Worm (Caenorhabditis elegans): ENCODE measurements around the gene R07E4.1.

R07E4.1 gene

DNA sequence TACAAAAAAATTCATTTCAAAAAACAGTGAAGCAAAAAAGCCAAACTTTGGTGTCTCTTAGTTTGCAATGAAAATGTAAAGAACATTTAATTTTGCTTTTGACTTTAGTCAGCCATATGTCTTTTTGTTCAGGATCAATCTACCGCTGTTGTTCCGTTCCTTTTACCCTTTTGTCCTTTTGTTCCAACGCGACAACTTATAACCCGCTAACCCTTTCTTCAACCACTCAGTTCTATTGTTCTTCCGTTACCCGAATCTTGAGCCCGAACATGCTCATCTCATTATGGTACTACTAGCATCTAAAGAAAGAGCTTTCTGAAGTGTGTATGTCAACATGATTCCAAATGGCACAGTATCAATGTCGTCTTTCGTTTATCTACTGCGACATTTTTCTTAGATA lies 35.1 kb downstream of the R07E4.1 start:
- TF ChIP-seq dpl-1 (GFP tag; optimal IDR thresholded peaks at IDR 0.05): no peak

DNA sequence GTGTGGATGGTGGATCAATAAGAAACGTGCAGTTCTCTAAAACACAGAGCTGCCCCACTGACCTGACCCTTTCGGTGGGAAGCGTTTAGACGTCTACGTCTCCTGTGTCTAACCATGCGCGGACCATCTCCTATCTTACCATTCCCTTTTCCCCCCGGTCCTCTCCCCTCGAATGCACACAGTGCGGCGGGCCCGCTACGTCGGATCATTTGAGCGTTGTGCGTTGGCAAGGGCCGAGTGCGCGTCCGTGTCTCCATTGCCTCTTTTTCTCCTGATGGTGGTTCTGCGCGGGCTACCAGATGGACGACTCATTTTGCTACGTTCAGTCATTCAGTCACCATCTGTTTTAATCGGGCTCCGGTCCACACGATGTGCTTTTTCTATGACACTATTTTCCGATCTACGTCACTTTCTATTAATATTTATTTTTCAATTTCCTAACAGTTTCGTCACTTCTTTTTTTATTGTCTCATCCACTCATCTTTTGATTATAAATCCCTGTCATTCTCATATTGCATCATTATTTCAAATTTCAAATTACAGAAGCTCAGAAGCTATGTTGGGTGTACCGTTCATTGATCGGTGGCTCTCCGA lies 36.8 kb downstream of the R07E4.1 start, which contains the start of gene inx-3:
Gene inx-3 (plus strand): TSS at position 544 of the 594 bp plus-strand sequence.
- TF ChIP-seq Y75B8A.6 (GFP tag; IDR thresholded peaks at IDR 0.05) (no peak), egl-43 (GFP tag; IDR thresholded peaks at IDR 0.05) (0 out of 2 replicates have a peak, but pooled peaks have one; percentile 33), aha-1 (tag) (peak; percentile 25), set-16 (GFP tag; IDR thresholded peaks at IDR 0.05) (peak; percentile 62; the same call in 1 of the 2 replicates), ctbp-1 (GFP tag; IDR thresholded peaks at IDR 0.05) (no peak)

- TF ChIP-seq lin-13 (GFP tag; optimal IDR thresholded peaks at IDR 0.05) (no peak), F49E8.2 (tag; optimal IDR thresholded peaks at IDR 0.05; ENCODE audit: borderline replicate concordance) (no peak), Y75B8A.6 (GFP tag; IDR thresholded peaks at IDR 0.05) (no peak), tra-1 (GFP tag; IDR thresholded peaks at IDR 0.05) (no peak), arid-1 (GFP tag; conservative IDR thresholded peaks at IDR 0.05) (no peak), snpc-1.2 (GFP tag; IDR thresholded peaks at IDR 0.05) (no peak), duxl-1 (tag; optimal IDR thresholded peaks at IDR 0.05; ENCODE audit: poor library complexity) (no peak), nhr-102 (tag; optimal IDR thresholded peaks at IDR 0.05) (no peak), aha-1 (tag) (peak; percentile 81), nhr-48 (tag; optimal IDR thresholded peaks at IDR 0.05) (no peak), unc-39 (tag; optimal IDR thresholded peaks at IDR 0.05) (no peak), unc-62 (GFP tag; optimal IDR thresholded peaks at IDR 0.05 in 1 of 2) (peak in 1 of 2 experiments; percentile 83), unc-62 (tag; optimal IDR thresholded peaks at IDR 0.05) (no peak)
Observed at ce11 chrX:5999103-5999554, 40.2 kb downstream of the R07E4.1 start, which contains the start of gene F22F4.9. Gene F22F4.9, minus strand, starts transcription at chrX:5999504.

DNA sequence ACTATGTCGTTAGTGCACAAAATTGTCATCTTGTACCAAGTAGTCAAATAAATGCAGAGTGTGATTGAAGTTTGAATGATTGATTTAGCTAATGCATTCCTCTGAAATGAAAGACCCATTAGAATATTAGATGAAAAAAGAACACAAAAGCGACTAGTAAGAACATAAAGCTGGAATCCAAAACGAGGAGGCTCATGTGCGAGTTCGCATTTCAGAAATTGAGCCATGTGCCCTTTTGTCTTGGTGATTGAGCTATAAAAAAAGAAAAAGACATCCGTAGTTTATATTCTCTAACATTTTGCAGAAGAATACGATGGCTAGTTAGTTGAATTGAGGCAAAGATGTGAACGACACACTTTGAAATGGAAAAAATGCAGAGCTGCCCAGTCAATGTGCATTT lies 42.5 kb downstream of the R07E4.1 start, which contains the start of gene F22F4.4:
Gene F22F4.4 (minus strand): TSS at position 101 of the 400 bp plus-strand sequence.
- no peak for TF ChIP-seq F26F4.8 (GFP tag; conservative IDR thresholded peaks at IDR 0.05)
- peak in 1 of 2 experiments; percentile 21 for TF ChIP-seq unc-62 (GFP tag; optimal IDR thresholded peaks at IDR 0.05 in 1 of 2)
- TF ChIP-seq unc-62 (tag; optimal IDR thresholded peaks at IDR 0.05): no peak
- no peak for TF ChIP-seq nhr-6 (tag; optimal IDR thresholded peaks at IDR 0.05)
- TF ChIP-seq ZK546.5 (tag; optimal IDR thresholded peaks at IDR 0.05): no peak

DNA sequence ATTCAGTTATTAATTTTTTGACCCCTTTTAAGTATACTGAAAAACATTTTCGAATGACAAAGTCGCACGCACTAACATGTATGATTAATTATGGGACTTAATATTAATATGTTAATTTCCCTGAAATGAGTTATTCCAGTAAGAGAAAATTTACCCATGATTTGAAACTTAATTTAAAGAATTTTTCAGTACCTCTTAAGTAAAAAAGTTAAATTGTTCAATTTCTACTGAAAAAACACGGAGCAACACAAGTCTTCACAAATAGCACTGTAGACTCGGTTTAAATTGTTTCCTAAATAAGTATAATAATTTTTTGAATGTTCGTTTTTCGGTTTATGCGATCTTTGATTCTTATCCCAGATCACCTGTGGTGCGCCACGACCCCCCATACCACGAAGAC lies 43.6 kb downstream of the R07E4.1 start:
- TF ChIP-seq nhr-25 (tag; optimal IDR thresholded peaks at IDR 0.05; ENCODE audit: borderline replicate concordance, insufficient read depth) (no peak), lir-3 (tag; optimal IDR thresholded peaks at IDR 0.05) (no peak), dpl-1 (GFP tag; optimal IDR thresholded peaks at IDR 0.05) (no peak), unc-62 (GFP tag; optimal IDR thresholded peaks at IDR 0.05 in 1 of 2) (peak in 1 of 2 experiments; percentile 91), unc-62 (tag; optimal IDR thresholded peaks at IDR 0.05) (no peak)

DNA sequence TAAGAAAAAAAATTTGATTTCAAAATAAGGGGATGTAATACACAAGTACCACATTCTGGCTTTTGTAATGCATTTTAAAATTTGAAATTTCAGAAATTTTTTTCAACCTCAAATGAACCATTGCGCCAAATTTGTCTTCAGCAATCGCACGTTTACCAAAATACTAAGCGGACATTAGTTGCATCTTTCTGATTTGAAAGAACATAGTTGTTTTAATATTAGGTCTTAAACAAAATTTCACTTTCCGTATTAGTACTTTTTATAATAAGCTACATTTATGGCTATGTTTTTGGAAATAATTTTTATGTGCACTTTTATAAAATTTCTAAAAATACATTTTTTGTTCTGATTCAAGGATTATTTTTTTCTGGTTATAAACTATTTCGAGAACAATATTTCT lies 44.9 kb downstream of the R07E4.1 start, which contains the start of gene sups-1:
Gene sups-1 (plus strand): TSS at position 301 of the 400 bp plus-strand sequence.
- TF ChIP-seq nhr-6 (tag; optimal IDR thresholded peaks at IDR 0.05): no peak
- TF ChIP-seq mep-1 (tag; optimal IDR thresholded peaks at IDR 0.05): no peak
- no peak for TF ChIP-seq Y105C5A.15 (GFP tag; IDR thresholded peaks at IDR 0.05)
- TF ChIP-seq nhr-102 (tag; optimal IDR thresholded peaks at IDR 0.05): no peak
- TF ChIP-seq nhr-42 (GFP tag; IDR thresholded peaks at IDR 0.05): no peak
- no peak for TF ChIP-seq hif-1 (tag; optimal IDR thresholded peaks at IDR 0.05)
- TF ChIP-seq daf-12 (tag; optimal IDR thresholded peaks at IDR 0.05): no peak
- no peak for TF ChIP-seq aly-2 (tag; optimal IDR thresholded peaks at IDR 0.05)
- no peak for TF ChIP-seq dmd-9 (GFP tag; IDR thresholded peaks at IDR 0.05)
- TF ChIP-seq ZK337.2 (GFP tag; IDR thresholded peaks at IDR 0.05): no peak
- TF ChIP-seq ztf-7 (tag; optimal IDR thresholded peaks at IDR 0.05): no peak
- no peak for TF ChIP-seq F44E2.7 (GFP tag; IDR thresholded peaks at IDR 0.05)
- TF ChIP-seq hmg-1.1 (GFP tag; IDR thresholded peaks at IDR 0.05): no peak
- no peak for TF ChIP-seq madf-9 (GFP tag; conservative IDR thresholded peaks at IDR 0.05)
- no peak for TF ChIP-seq egl-27 (tag; optimal IDR thresholded peaks at IDR 0.05)
- TF ChIP-seq ceh-32 (tag; optimal IDR thresholded peaks at IDR 0.05; ENCODE audit: poor library complexity): no peak
- no peak for TF ChIP-seq snpc-4 (tag; optimal IDR thresholded peaks at IDR 0.05)
- no peak for TF ChIP-seq lin-29 (GFP tag; IDR thresholded peaks at IDR 0.05)
- TF ChIP-seq F26F4.8 (GFP tag; conservative IDR thresholded peaks at IDR 0.05): no peak

All from whole organism, L4 larva.